Worm (Caenorhabditis elegans) whole organism, young adult: Measurements from ENCODE around the gene rnp-7.

Source experiments
- F10E7.11 ChIP-seq: sonication (generic microtip); optimal IDR thresholded peaks from 2 replicates; lab custom pipeline; 2017; ENCODE audit warnings: mild to moderate bottlenecking, missing genetic modification characterization, moderate library complexity, missing compliant biosample characterization
- F37B4.10 ChIP-seq: fragments of 200-800 bp; sonication (Bioruptor generic); IDR thresholded peaks from 2 replicates; pipeline ENCODE4 v1.3.6; 2022; ENCODE audit warnings: missing genetic modification characterization, missing compliant biosample characterization
- F49E8.2 ChIP-seq: sonication (generic microtip); optimal IDR thresholded peaks from 3 replicates; lab custom pipeline; 2017; ENCODE audit warnings: missing genetic modification characterization, mild to moderate bottlenecking, missing compliant biosample characterization, antibody characterized with exemption, moderate library complexity; ENCODE audit not compliant: insufficient read depth
- F55B11.4 ChIP-seq: sonication (generic microtip); optimal IDR thresholded peaks from 2 replicates; lab custom pipeline; 2016; ENCODE audit warnings: missing compliant biosample characterization, missing genetic modification characterization, borderline replicate concordance; ENCODE audit not compliant: insufficient read depth
- F57A8.1 ChIP-seq: fragments of 200-800 bp; sonication (Bioruptor generic); optimal IDR thresholded peaks from 2 replicates; lab custom pipeline; 2018; ENCODE audit warnings: mild to moderate bottlenecking, missing genetic modification characterization, moderate library complexity, missing compliant biosample characterization
- F57C9.4 ChIP-seq: sonication (generic microtip); optimal IDR thresholded peaks from 2 replicates; lab custom pipeline; 2017; ENCODE audit warnings: mild to moderate bottlenecking, missing genetic modification characterization, missing compliant biosample characterization
- Y53F4B.3 ChIP-seq: fragments of 200-800 bp; sonication (Bioruptor generic); IDR thresholded peaks from 2 replicates; pipeline ENCODE4 v1.3.6; 2022; ENCODE audit warnings: missing genetic modification reagents, missing genetic modification characterization, missing compliant biosample characterization
- Y67H2A.10 ChIP-seq: fragments of 200-800 bp; sonication (Bioruptor generic); conservative IDR thresholded peaks from 2 replicates; pipeline ENCODE4 v1.3.6; 2022; ENCODE audit warnings: missing genetic modification reagents, missing genetic modification characterization, missing compliant biosample characterization
- Y95B8A.8 ChIP-seq: fragments of 200-800 bp; sonication (Bioruptor generic); IDR thresholded peaks from 2 replicates; pipeline ENCODE4 v1.3.6; 2022; ENCODE audit warnings: missing genetic modification reagents, missing genetic modification characterization, missing compliant biosample characterization
- ama-1 ChIP-seq, 3 experiments: fragments of 150-350 bp in 1 of 3; sonication (generic microtip) in 2 of 3; optimal IDR thresholded peaks; 2 replicates each; lab custom pipeline; 2014 to 2018; ENCODE audit warnings: missing biosample characterization in 2 of 3, missing genetic modification characterization in 2 of 3, missing genetic modification reagents in 2 of 3
- attf-3 ChIP-seq: fragments of 200-800 bp; sonication (Bioruptor generic); conservative IDR thresholded peaks from 2 replicates; pipeline ENCODE4 v1.3.6; 2022; ENCODE audit warnings: missing genetic modification reagents, missing genetic modification characterization, missing compliant biosample characterization
- attf-6 ChIP-seq: fragments of 200-800 bp; sonication (Bioruptor generic); IDR thresholded peaks from 2 replicates; pipeline ENCODE4 v1.3.6; 2022; ENCODE audit warnings: missing genetic modification reagents, missing genetic modification characterization, missing compliant biosample characterization
- bed-2 ChIP-seq: fragments of 200-800 bp; sonication (Bioruptor generic); IDR thresholded peaks from 2 replicates; pipeline ENCODE4 v1.3.6; 2022; ENCODE audit warnings: missing genetic modification reagents, missing genetic modification characterization, missing compliant biosample characterization
- ccch-3 ChIP-seq: fragments of 200-800 bp; sonication (Bioruptor generic); optimal IDR thresholded peaks from 2 replicates; lab custom pipeline; 2018; ENCODE audit warnings: mild to moderate bottlenecking, missing genetic modification characterization, missing compliant biosample characterization
- ceh-100 ChIP-seq: fragments of 200-800 bp; sonication (Bioruptor generic); IDR thresholded peaks from 2 replicates; pipeline ENCODE4 v1.3.6; 2022; ENCODE audit warnings: missing genetic modification reagents, missing genetic modification characterization, missing compliant biosample characterization
- ceh-58 ChIP-seq: fragments of 200-800 bp; sonication (Bioruptor generic); IDR thresholded peaks from 2 replicates; pipeline ENCODE4 v1.3.6; 2022; ENCODE audit warnings: missing genetic modification characterization, missing compliant biosample characterization
- die-1 ChIP-seq: sonication (generic microtip); optimal IDR thresholded peaks from 2 replicates; lab custom pipeline; 2016; ENCODE audit warnings: missing genotype, mild to moderate bottlenecking, missing genetic modification characterization, missing compliant biosample characterization
- fkh-3 ChIP-seq: sonication (generic microtip); optimal IDR thresholded peaks from 2 replicates; lab custom pipeline; 2016; ENCODE audit warnings: mild to moderate bottlenecking, missing genetic modification characterization, missing compliant biosample characterization
- gei-17 ChIP-seq: fragments of 200-800 bp; sonication (Bioruptor generic); optimal IDR thresholded peaks from 2 replicates; lab custom pipeline; 2018; ENCODE audit warnings: mild to moderate bottlenecking, missing genetic modification characterization, missing compliant biosample characterization
- hlh-26 ChIP-seq: fragments of 200-800 bp; sonication (Bioruptor generic); conservative IDR thresholded peaks from 2 replicates; pipeline ENCODE4 v1.3.6; 2022; ENCODE audit warnings: missing genetic modification reagents, missing genetic modification characterization, missing compliant biosample characterization
- hmg-1.2 ChIP-seq: fragments of 200-800 bp; sonication (Bioruptor generic); IDR thresholded peaks from 2 replicates; pipeline ENCODE4 v1.3.6; 2022; ENCODE audit warnings: missing genetic modification reagents, missing genetic modification characterization, missing compliant biosample characterization
- hmg-20 ChIP-seq: fragments of 200-800 bp; sonication (Bioruptor generic); IDR thresholded peaks from 2 replicates; pipeline ENCODE4 v1.3.6; 2022; ENCODE audit warnings: missing genetic modification reagents, missing genetic modification characterization, missing compliant biosample characterization
- lag-1 ChIP-seq: fragments of 200-800 bp; sonication (Bioruptor generic); IDR thresholded peaks from 2 replicates; pipeline ENCODE4 v1.3.6; 2022; ENCODE audit warnings: missing genetic modification reagents, missing genetic modification characterization, missing compliant biosample characterization
- lin-40 ChIP-seq: sonication (generic microtip); optimal IDR thresholded peaks from 2 replicates; lab custom pipeline; 2016; ENCODE audit warnings: missing genetic modification characterization, mild to moderate bottlenecking, missing compliant biosample characterization, missing genotype, missing genetic modification reagents
- lin-54 ChIP-seq: fragments of 200-800 bp; sonication (Bioruptor generic); optimal IDR thresholded peaks from 2 replicates; lab custom pipeline; 2018; ENCODE audit warnings: mild to moderate bottlenecking, missing genetic modification characterization, missing compliant biosample characterization
- lsl-1 ChIP-seq: fragments of 200-800 bp; sonication (Bioruptor generic); optimal IDR thresholded peaks from 2 replicates; lab custom pipeline; 2018; ENCODE audit warnings: mild to moderate bottlenecking, missing genetic modification characterization, moderate library complexity, missing compliant biosample characterization
- lsy-27 ChIP-seq: sonication (generic microtip); optimal IDR thresholded peaks from 2 replicates; lab custom pipeline; 2017; ENCODE audit warnings: missing genetic modification characterization, mild to moderate bottlenecking, missing compliant biosample characterization, antibody characterized with exemption, missing genotype, borderline replicate concordance; ENCODE audit not compliant: insufficient read depth
- madf-10 ChIP-seq: sonication (generic microtip); optimal IDR thresholded peaks from 2 replicates; lab custom pipeline; 2016; ENCODE audit warnings: mild to moderate bottlenecking, missing genetic modification characterization, missing compliant biosample characterization
- madf-3 ChIP-seq: fragments of 200-800 bp; sonication (Bioruptor generic); IDR thresholded peaks from 2 replicates; pipeline ENCODE4 v1.3.6; 2022; ENCODE audit warnings: missing genetic modification reagents, missing genetic modification characterization, missing compliant biosample characterization
- mes-4 ChIP-seq: sonication (generic microtip); optimal IDR thresholded peaks from 2 replicates; lab custom pipeline; 2016; ENCODE audit warnings: missing genotype, missing genetic modification characterization, missing compliant biosample characterization
- nfya-2 ChIP-seq: fragments of 200-800 bp; sonication (Bioruptor generic); IDR thresholded peaks from 2 replicates; pipeline ENCODE4 v1.3.6; 2022; ENCODE audit warnings: missing genetic modification reagents, missing genetic modification characterization, missing compliant biosample characterization
- nfyb-1 ChIP-seq: fragments of 200-800 bp; sonication (Bioruptor generic); IDR thresholded peaks from 2 replicates; pipeline ENCODE4 v1.3.6; 2022; ENCODE audit warnings: missing genetic modification reagents, missing genetic modification characterization, missing compliant biosample characterization
- nhr-120 ChIP-seq: fragments of 200-800 bp; sonication (Bioruptor generic); IDR thresholded peaks from 2 replicates; pipeline ENCODE4 v1.3.6; 2022; ENCODE audit warnings: missing genetic modification characterization, missing compliant biosample characterization
- nhr-179 ChIP-seq: sonication (generic microtip); optimal IDR thresholded peaks from 2 replicates; lab custom pipeline; 2016; ENCODE audit warnings: mild to moderate bottlenecking, missing genetic modification characterization, missing compliant biosample characterization
- nhr-90 ChIP-seq: sonication (generic microtip); optimal IDR thresholded peaks from 2 replicates; lab custom pipeline; 2016; ENCODE audit warnings: missing genotype, mild to moderate bottlenecking, missing genetic modification characterization, missing compliant biosample characterization
- rec-8 ChIP-seq, 2 experiments: sonication (generic microtip); optimal IDR thresholded peaks; 2 replicates each; lab custom pipeline; 2016; ENCODE audit warnings: mild to moderate bottlenecking in 2 of 2, missing genetic modification characterization in 2 of 2, missing genetic modification reagents in 2 of 2, missing genotype in 2 of 2, missing biosample characterization in 1 of 2, missing compliant biosample characterization in 1 of 2, moderate library complexity in 1 of 2
- repo-1 ChIP-seq: sonication (generic microtip); optimal IDR thresholded peaks from 2 replicates; lab custom pipeline; 2017; ENCODE audit warnings: mild to moderate bottlenecking, missing genetic modification characterization, missing compliant biosample characterization
- snpc-1.1 ChIP-seq: sonication (generic microtip); optimal IDR thresholded peaks from 2 replicates; lab custom pipeline; 2017; ENCODE audit warnings: missing genetic modification characterization, mild to moderate bottlenecking, missing compliant biosample characterization, antibody characterized with exemption, moderate library complexity, missing genotype, missing genetic modification reagents; ENCODE audit not compliant: insufficient read depth
- snpc-1.3 ChIP-seq: sonication (generic microtip); optimal IDR thresholded peaks from 2 replicates; lab custom pipeline; 2017; ENCODE audit warnings: missing genetic modification characterization, mild to moderate bottlenecking, missing compliant biosample characterization, antibody characterized with exemption, moderate library complexity, missing genotype, missing genetic modification reagents; ENCODE audit not compliant: insufficient read depth
- snpc-4 ChIP-seq, 5 experiments: fragments of 150-350 bp in 1 of 5; sonication (generic microtip) in 4 of 5; optimal IDR thresholded peaks; 2 replicates each; lab custom pipeline; 2014 to 2018; ENCODE audit warnings: missing genetic modification characterization in 5 of 5, missing biosample characterization in 3 of 5, antibody characterized with exemption in 2 of 5, mild to moderate bottlenecking in 2 of 5, missing compliant biosample characterization in 2 of 5, missing genotype in 2 of 5, moderate library complexity in 2 of 5, missing genetic modification reagents in 1 of 5
- tbp1 ChIP-seq: fragments of 200-800 bp; sonication (Bioruptor generic); optimal IDR thresholded peaks from 2 replicates; lab custom pipeline; 2018; ENCODE audit warnings: mild to moderate bottlenecking, missing genetic modification characterization, missing compliant biosample characterization
- unc-62 ChIP-seq: fragments of 150-350 bp; optimal IDR thresholded peaks from 2 replicates; lab custom pipeline; 2014; ENCODE audit warnings: missing biosample characterization, missing genetic modification reagents, missing genetic modification characterization
- zim-3 ChIP-seq: sonication (generic microtip); optimal IDR thresholded peaks from 2 replicates; lab custom pipeline; 2017; ENCODE audit warnings: mild to moderate bottlenecking, missing genetic modification characterization, moderate library complexity, missing compliant biosample characterization
- ztf-18 ChIP-seq: sonication (generic microtip); optimal IDR thresholded peaks from 2 replicates; lab custom pipeline; 2016; ENCODE audit warnings: missing genotype, mild to moderate bottlenecking, missing genetic modification characterization, missing compliant biosample characterization
- ztf-28 ChIP-seq: fragments of 200-800 bp; sonication (Bioruptor generic); IDR thresholded peaks from 2 replicates; pipeline ENCODE4 v1.3.6; 2022; ENCODE audit warnings: missing genetic modification reagents, missing genetic modification characterization, missing compliant biosample characterization
- ztf-3 ChIP-seq: fragments of 200-800 bp; sonication (Bioruptor generic); optimal IDR thresholded peaks from 2 replicates; lab custom pipeline; 2018; ENCODE audit warnings: mild to moderate bottlenecking, missing genetic modification characterization, missing compliant biosample characterization

The rnp-7 gene

ce11 chrIII:7178497-7178896, 17.5 kb upstream of the rnp-7 start:
- TF ChIP-seq ama-1 (optimal IDR thresholded peaks at IDR 0.05; lab: Kevin White, UChicago) (no peak), ama-1 (GFP tag; optimal IDR thresholded peaks at IDR 0.05; lab: Kevin White, UChicago) (no peak), ztf-3 (GFP tag; lab: Kevin White, UChicago) (no peak), ceh-58 (GFP tag; lab: Robert Waterston, UW) (no peak), repo-1 (tag; lab: Kevin White, UChicago) (no peak), nfya-2 (GFP tag; lab: Robert Waterston, UW) (0 out of 2 replicates have a peak, but pooled peaks have one; percentile 54), rec-8 (tag; optimal IDR thresholded peaks at IDR 0.05; lab: Kevin White, UChicago) (no peak), lin-54 (peak; percentile 57), ztf-18 (peak; percentile 32), Y67H2A.10 (GFP tag; lab: Robert Waterston, UW) (no peak), nhr-120 (no peak), attf-6 (GFP tag; lab: Robert Waterston, UW) (peak; percentile 56; the same call in 1 of the 2 replicates), F49E8.2 (peak; percentile 51), gei-17 (GFP tag; lab: Kevin White, UChicago) (no peak), lag-1 (GFP tag; lab: Robert Waterston, UW) (no peak), bed-2 (GFP tag; lab: Robert Waterston, UW) (no peak), ztf-28 (no peak), snpc-4 (GFP tag; optimal IDR thresholded peaks at IDR 0.05; lab: Kevin White, UChicago) (no peak), snpc-4 (tag; optimal IDR thresholded peaks at IDR 0.05; lab: Kevin White, UChicago) (peak in 1 of 4 experiments; percentile 26), hmg-20 (GFP tag; lab: Robert Waterston, UW) (no peak), tbp1 (peak; percentile 35), ceh-100 (GFP tag; lab: Robert Waterston, UW) (no peak), F37B4.10 (GFP tag; lab: Robert Waterston, UW) (no peak), lsl-1 (peak; percentile 29), Y53F4B.3 (no peak), hmg-1.2 (GFP tag; lab: Robert Waterston, UW) (peak; percentile 11; the same call in 1 of the 2 replicates), unc-62 (GFP tag; lab: Kevin White, UChicago) (no peak), zim-3 (tag; lab: Kevin White, UChicago) (no peak), F57C9.4 (tag; lab: Kevin White, UChicago) (no peak), mes-4 (no peak), snpc-1.3 (tag; lab: Kevin White, UChicago) (peak; percentile 11), ccch-3 (GFP tag; lab: Kevin White, UChicago) (no peak), nhr-90 (tag; lab: Kevin White, UChicago) (no peak), hlh-26 (no peak), F10E7.11 (tag; lab: Kevin White, UChicago) (no peak), attf-3 (GFP tag; lab: Robert Waterston, UW) (no peak), madf-10 (tag; lab: Kevin White, UChicago) (no peak), lsy-27 (tag; lab: Kevin White, UChicago) (no peak), Y95B8A.8 (GFP tag; lab: Robert Waterston, UW) (peak; percentile 54; the same call in 1 of the 2 replicates), fkh-3 (tag; lab: Kevin White, UChicago) (no peak), nhr-179 (tag; lab: Kevin White, UChicago) (no peak), snpc-1.1 (no peak), F55B11.4 (tag; lab: Kevin White, UChicago) (no peak), nfyb-1 (peak; percentile 50; the same call in 1 of the 2 replicates), madf-3 (peak; percentile 46; the same call in 1 of the 2 replicates), F57A8.1 (no peak), die-1 (peak; percentile 3), lin-40 (no peak)
